Worm (Caenorhabditis elegans): ENCODE results near the gene irld-52.
"Not testable (repeated sequence)": the region's sequence is repeated elsewhere in the genome, so short reads cannot be mapped to it uniquely, and the experiment has no call there.

irld-52 gene

DNA sequence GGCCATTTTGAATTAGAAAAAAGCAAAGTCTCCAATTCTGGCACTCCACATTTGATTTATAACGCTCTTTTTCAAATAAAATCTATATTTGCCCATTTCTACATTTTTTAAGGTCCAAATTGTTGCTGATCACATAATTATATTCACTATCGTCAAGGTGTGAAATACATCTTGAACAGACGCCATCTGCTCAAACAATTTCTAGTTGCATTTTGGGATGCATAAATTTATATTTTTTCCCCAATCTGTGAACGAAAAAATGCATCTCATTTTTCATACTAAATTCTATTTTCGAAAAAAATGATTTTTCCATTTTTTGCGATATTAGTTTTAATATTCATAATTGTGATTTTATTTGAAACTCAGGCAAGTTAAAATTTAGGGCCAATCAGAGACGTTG is 13.8 kb downstream of the irld-52 start, which contains the start of gene T26E4.7:
Gene T26E4.7 (plus strand): TSS at position 301 of the 400 bp plus-strand sequence.
- TF ChIP-seq lag-1 (GFP tag; IDR thresholded peaks at IDR 0.05) (no peak), dpl-1 (GFP tag; optimal IDR thresholded peaks at IDR 0.05) (no peak), snpc-1.1 (tag; optimal IDR thresholded peaks at IDR 0.05; ENCODE audit: insufficient read depth) (no peak), dox-1 (GFP tag; IDR thresholded peaks at IDR 0.05) (no peak), B0336.3 (GFP tag; IDR thresholded peaks at IDR 0.05) (no peak), aptf-3 (GFP tag; IDR thresholded peaks at IDR 0.05) (no peak), aptf-2 (GFP tag; conservative IDR thresholded peaks at IDR 0.05) (no peak), rec-8 (tag; optimal IDR thresholded peaks at IDR 0.05) (no peak)

DNA sequence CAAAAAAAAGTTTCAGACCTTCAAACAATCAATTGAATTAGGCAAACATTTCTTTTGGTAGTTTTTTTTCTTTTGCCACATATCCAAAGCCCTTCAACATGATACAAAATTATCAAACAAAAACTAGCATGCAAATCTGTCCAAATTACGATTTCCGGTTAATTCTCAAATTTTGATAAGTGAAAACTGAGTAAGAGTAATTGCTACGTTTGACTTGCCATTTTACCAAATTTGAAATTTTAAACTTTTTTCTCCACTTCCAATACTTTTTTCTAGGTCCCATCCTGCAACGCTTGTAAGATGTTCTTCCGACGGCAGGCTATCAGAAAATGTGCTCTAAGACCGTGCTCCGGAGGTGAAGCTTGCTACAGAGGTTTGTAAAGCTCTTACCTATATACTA is 16.6 kb downstream of the irld-52 start, which contains the start of gene nhr-223:
Gene nhr-223 (plus strand): TSS at position 301 of the 400 bp plus-strand sequence.
- TF ChIP-seq hlh-12 (tag; optimal IDR thresholded peaks at IDR 0.05) (no peak), madf-10 (tag; optimal IDR thresholded peaks at IDR 0.05) (no peak), ztf-28 (GFP tag; IDR thresholded peaks at IDR 0.05) (no peak), pbrm-1 (GFP tag; IDR thresholded peaks at IDR 0.05) (no peak)

DNA sequence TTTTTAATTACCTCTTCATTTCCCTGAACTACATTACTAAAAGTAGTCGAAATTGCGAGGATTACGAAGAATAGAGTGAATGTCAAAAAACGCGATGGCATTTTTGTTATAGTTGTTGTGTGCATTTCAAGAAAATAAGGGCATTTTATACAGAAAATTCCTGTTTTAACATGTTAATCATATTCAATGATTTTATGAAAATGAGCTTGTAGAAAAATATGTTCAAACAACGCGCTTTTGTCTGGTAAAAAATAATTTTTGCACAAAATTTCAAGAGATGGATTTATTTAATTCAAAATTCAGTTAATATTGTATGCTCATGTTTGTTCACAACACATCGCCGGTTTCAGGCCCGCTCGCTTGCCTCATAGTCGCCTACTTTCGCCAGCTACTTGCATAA is 18.6 kb downstream of the irld-52 start, which contains the start of gene T26E4.10:
Gene T26E4.10 (minus strand): TSS at position 101 of the 400 bp plus-strand sequence.
- TF ChIP-seq gei-17 (GFP tag; optimal IDR thresholded peaks at IDR 0.05) = no peak
- TF ChIP-seq mcd-1 (GFP tag; IDR thresholded peaks at IDR 0.05) = no peak
- TF ChIP-seq chd-7 (tag; optimal IDR thresholded peaks at IDR 0.05) = no peak
- TF ChIP-seq F37B4.10 (GFP tag; IDR thresholded peaks at IDR 0.05) = no peak
- no peak for TF ChIP-seq K12H6.12 (tag; optimal IDR thresholded peaks at IDR 0.05)
- TF ChIP-seq mxl-1 (tag; optimal IDR thresholded peaks at IDR 0.05) = no peak
- TF ChIP-seq sea-2 (GFP tag; IDR thresholded peaks at IDR 0.05) = no peak
- no peak for TF ChIP-seq snpc-1.1 (tag; optimal IDR thresholded peaks at IDR 0.05; ENCODE audit: insufficient read depth)
- no peak for TF ChIP-seq ztf-18 (tag; optimal IDR thresholded peaks at IDR 0.05)
- TF ChIP-seq lir-1 (GFP tag; conservative IDR thresholded peaks at IDR 0.05) = no peak
- no peak for TF ChIP-seq C17E4.6 (GFP tag; IDR thresholded peaks at IDR 0.05)
- no peak for TF ChIP-seq madf-6 (GFP tag; IDR thresholded peaks at IDR 0.05)
- no peak for TF ChIP-seq F49E8.2 (tag; optimal IDR thresholded peaks at IDR 0.05; ENCODE audit: insufficient read depth)
- TF ChIP-seq ceh-40 (GFP tag; IDR thresholded peaks at IDR 0.05) = no peak
- TF ChIP-seq hsf-1 (GFP tag; IDR thresholded peaks at IDR 0.05) = no peak

DNA sequence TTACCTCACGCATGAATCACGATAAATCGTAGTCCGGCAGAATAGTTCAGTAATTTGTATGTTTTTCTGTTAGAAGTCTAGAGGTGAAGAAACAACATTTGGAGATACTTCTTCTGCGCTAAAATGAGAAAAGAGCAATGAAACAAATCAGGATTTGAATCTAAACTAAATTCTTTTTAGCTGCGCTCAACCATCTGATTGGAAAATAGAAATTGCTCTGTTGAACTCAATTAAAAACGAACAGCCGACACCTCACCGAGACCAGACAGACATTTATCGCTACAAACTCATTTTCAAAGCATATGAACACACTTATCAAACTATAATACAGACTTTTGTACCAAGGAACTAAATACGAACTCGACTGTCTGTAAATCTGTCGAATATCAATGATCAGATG is 23.1 kb downstream of the irld-52 start, which contains the start of gene T26E4.9:
Gene T26E4.9 (minus strand): TSS at position 101 of the 400 bp plus-strand sequence.
- not testable (repeated sequence) for TF ChIP-seq rcor-1 (GFP tag; IDR thresholded peaks at IDR 0.05); lsl-1 (GFP tag; optimal IDR thresholded peaks at IDR 0.05); attf-6 (GFP tag; IDR thresholded peaks at IDR 0.05)

DNA sequence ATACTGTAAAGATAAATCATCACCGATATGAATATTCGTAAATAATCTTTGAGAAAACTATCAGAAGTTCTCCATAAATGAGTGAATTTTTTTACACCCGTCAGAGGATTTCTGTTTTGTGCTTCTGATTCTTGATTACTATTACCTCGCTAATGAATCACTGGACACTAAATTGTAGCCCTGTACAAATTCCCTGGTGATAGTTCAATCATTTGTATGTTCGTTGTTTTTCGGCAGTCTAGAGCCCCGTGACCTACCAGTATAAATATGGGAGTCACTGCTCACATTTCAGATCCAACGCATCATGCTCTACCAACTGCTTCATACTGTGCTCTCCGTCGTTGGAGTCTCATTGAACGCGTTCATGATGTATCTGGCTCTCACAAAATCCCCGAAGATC is 23.6 kb downstream of the irld-52 start, which contains the start of gene srd-27:
Gene srd-27 (plus strand): TSS at position 301 of the 400 bp plus-strand sequence.
- TF ChIP-seq xnd-1 (tag; optimal IDR thresholded peaks at IDR 0.05); tbp1 (GFP tag; optimal IDR thresholded peaks at IDR 0.05); attf-3 (GFP tag; conservative IDR thresholded peaks at IDR 0.05): not testable (repeated sequence)
